Worm (Caenorhabditis elegans) whole organism, young adult: Measurements from ENCODE around the gene sqv-3.
A peak's percentile ranks its signal among the peaks of the same experiment; 100 is the strongest.

Source experiments
- B0035.1 ChIP-seq: sonication (generic microtip); optimal IDR thresholded peaks from 2 replicates; lab custom pipeline; 2016; ENCODE audit warnings: missing genetic modification characterization, mild to moderate bottlenecking, missing compliant biosample characterization, missing genotype, missing genetic modification reagents
- B0261.1 ChIP-seq: sonication (generic microtip); optimal IDR thresholded peaks from 2 replicates; lab custom pipeline; 2016; ENCODE audit warnings: mild to moderate bottlenecking, missing genetic modification characterization, moderate library complexity, missing compliant biosample characterization
- C06A6.2 ChIP-seq: fragments of 200-800 bp; sonication (Bioruptor generic); conservative IDR thresholded peaks from 2 replicates; pipeline ENCODE4 v1.3.6; 2022; ENCODE audit warnings: missing genetic modification characterization, missing compliant biosample characterization
- C17E4.6 ChIP-seq: fragments of 200-800 bp; sonication (Bioruptor generic); IDR thresholded peaks from 2 replicates; pipeline ENCODE4 v1.3.6; 2022; ENCODE audit warnings: missing genetic modification reagents, missing genetic modification characterization, missing compliant biosample characterization
- F37B4.10 ChIP-seq: fragments of 200-800 bp; sonication (Bioruptor generic); IDR thresholded peaks from 2 replicates; pipeline ENCODE4 v1.3.6; 2022; ENCODE audit warnings: missing genetic modification characterization, missing compliant biosample characterization
- F52B5.7 ChIP-seq: sonication (generic microtip); optimal IDR thresholded peaks from 2 replicates; lab custom pipeline; 2016; ENCODE audit warnings: mild to moderate bottlenecking, missing genetic modification characterization, missing compliant biosample characterization
- F57A8.1 ChIP-seq: fragments of 200-800 bp; sonication (Bioruptor generic); optimal IDR thresholded peaks from 2 replicates; lab custom pipeline; 2018; ENCODE audit warnings: mild to moderate bottlenecking, missing genetic modification characterization, moderate library complexity, missing compliant biosample characterization
- K12H6.12 ChIP-seq: fragments of 200-800 bp; sonication (Bioruptor generic); optimal IDR thresholded peaks from 2 replicates; lab custom pipeline; 2018; ENCODE audit warnings: mild to moderate bottlenecking, missing genetic modification characterization, missing compliant biosample characterization
- T26A5.8 ChIP-seq: sonication (generic microtip); optimal IDR thresholded peaks from 2 replicates; lab custom pipeline; 2016; ENCODE audit warnings: missing genetic modification characterization, missing compliant biosample characterization
- ama-1 ChIP-seq, 3 experiments: fragments of 150-350 bp in 1 of 3; sonication (generic microtip) in 2 of 3; optimal IDR thresholded peaks; 2 replicates each; lab custom pipeline; 2014 to 2018; ENCODE audit warnings: missing biosample characterization in 2 of 3, missing genetic modification characterization in 2 of 3, missing genetic modification reagents in 2 of 3
- atf-7 ChIP-seq: sonication (generic microtip); optimal IDR thresholded peaks from 2 replicates; lab custom pipeline; 2017; ENCODE audit warnings: mild to moderate bottlenecking, missing genetic modification characterization, missing compliant biosample characterization
- attf-5 ChIP-seq: fragments of 200-800 bp; sonication (Bioruptor generic); optimal IDR thresholded peaks from 2 replicates; lab custom pipeline; 2018; ENCODE audit warnings: mild to moderate bottlenecking, missing genetic modification characterization, missing compliant biosample characterization
- bed-1 ChIP-seq: fragments of 200-800 bp; sonication (Bioruptor generic); IDR thresholded peaks from 2 replicates; pipeline ENCODE4 v1.3.6; 2022; ENCODE audit warnings: missing genetic modification reagents, missing genetic modification characterization, missing compliant biosample characterization
- ceh-27 ChIP-seq: fragments of 200-800 bp; sonication (Bioruptor generic); optimal IDR thresholded peaks from 2 replicates; lab custom pipeline; 2018; ENCODE audit warnings: mild to moderate bottlenecking, missing genetic modification characterization, moderate library complexity, missing compliant biosample characterization
- ceh-58 ChIP-seq: fragments of 200-800 bp; sonication (Bioruptor generic); IDR thresholded peaks from 2 replicates; pipeline ENCODE4 v1.3.6; 2022; ENCODE audit warnings: missing genetic modification characterization, missing compliant biosample characterization
- ceh-79 ChIP-seq: sonication (generic microtip); optimal IDR thresholded peaks from 2 replicates; lab custom pipeline; 2017; ENCODE audit warnings: mild to moderate bottlenecking, missing genetic modification characterization, missing compliant biosample characterization
- dox-1 ChIP-seq: fragments of 200-800 bp; sonication (Bioruptor generic); IDR thresholded peaks from 2 replicates; pipeline ENCODE4 v1.3.6; 2022; ENCODE audit warnings: missing genetic modification reagents, missing genetic modification characterization, missing compliant biosample characterization
- dpff-1 ChIP-seq: sonication (generic microtip); optimal IDR thresholded peaks from 2 replicates; lab custom pipeline; 2017; ENCODE audit warnings: mild to moderate bottlenecking, missing genetic modification characterization, missing compliant biosample characterization
- egl-18 ChIP-seq: fragments of 200-800 bp; sonication (Bioruptor generic); IDR thresholded peaks from 2 replicates; pipeline ENCODE4 v1.3.6; 2022; ENCODE audit warnings: missing genetic modification reagents, missing genetic modification characterization, missing compliant biosample characterization
- egrh-3 ChIP-seq: fragments of 200-800 bp; sonication (Bioruptor generic); IDR thresholded peaks from 2 replicates; pipeline ENCODE4 v1.3.6; 2022; ENCODE audit warnings: missing genetic modification reagents, missing genetic modification characterization, missing compliant biosample characterization
- ets-4 ChIP-seq: fragments of 200-800 bp; sonication (Bioruptor generic); optimal IDR thresholded peaks from 2 replicates; lab custom pipeline; 2018; ENCODE audit warnings: mild to moderate bottlenecking, missing genetic modification characterization, missing compliant biosample characterization
- him-1 ChIP-seq: sonication (generic microtip); optimal IDR thresholded peaks from 2 replicates; lab custom pipeline; 2016; ENCODE audit warnings: missing genotype, missing genetic modification reagents, missing genetic modification characterization, missing compliant biosample characterization
- hmg-1.2 ChIP-seq: fragments of 200-800 bp; sonication (Bioruptor generic); IDR thresholded peaks from 2 replicates; pipeline ENCODE4 v1.3.6; 2022; ENCODE audit warnings: missing genetic modification reagents, missing genetic modification characterization, missing compliant biosample characterization
- let-607 ChIP-seq, 2 experiments: fragments of 200-800 bp in 1 of 2; sonication (Bioruptor generic) in 1 of 2; sonication (generic microtip) in 1 of 2; optimal IDR thresholded peaks; 2 replicates each; lab custom pipeline; 2016 to 2018; ENCODE audit warnings: mild to moderate bottlenecking in 2 of 2, missing compliant biosample characterization in 2 of 2, missing genetic modification characterization in 2 of 2, moderate library complexity in 2 of 2, missing genotype in 1 of 2
- lin-26 ChIP-seq: fragments of 200-800 bp; sonication (Bioruptor generic); IDR thresholded peaks from 2 replicates; pipeline ENCODE4 v1.3.6; 2022; ENCODE audit warnings: missing genetic modification reagents, missing genetic modification characterization, missing compliant biosample characterization
- lsy-27 ChIP-seq: sonication (generic microtip); optimal IDR thresholded peaks from 2 replicates; lab custom pipeline; 2017; ENCODE audit warnings: missing genetic modification characterization, mild to moderate bottlenecking, missing compliant biosample characterization, antibody characterized with exemption, missing genotype, borderline replicate concordance; ENCODE audit not compliant: insufficient read depth
- madf-10 ChIP-seq: sonication (generic microtip); optimal IDR thresholded peaks from 2 replicates; lab custom pipeline; 2016; ENCODE audit warnings: mild to moderate bottlenecking, missing genetic modification characterization, missing compliant biosample characterization
- mel-28 ChIP-seq: sonication (generic microtip); optimal IDR thresholded peaks from 2 replicates; lab custom pipeline; 2016; ENCODE audit warnings: borderline replicate concordance, mild to moderate bottlenecking, missing genetic modification characterization, missing compliant biosample characterization
- mxl-1 ChIP-seq: sonication (generic microtip); optimal IDR thresholded peaks from 2 replicates; lab custom pipeline; 2016; ENCODE audit warnings: missing genetic modification characterization, missing compliant biosample characterization
- nfya-2 ChIP-seq: fragments of 200-800 bp; sonication (Bioruptor generic); IDR thresholded peaks from 2 replicates; pipeline ENCODE4 v1.3.6; 2022; ENCODE audit warnings: missing genetic modification reagents, missing genetic modification characterization, missing compliant biosample characterization
- nhr-27 ChIP-seq: fragments of 200-800 bp; sonication (Bioruptor generic); optimal IDR thresholded peaks from 2 replicates; lab custom pipeline; 2018; ENCODE audit warnings: mild to moderate bottlenecking, missing genetic modification characterization, moderate library complexity, missing compliant biosample characterization
- nhr-90 ChIP-seq: sonication (generic microtip); optimal IDR thresholded peaks from 2 replicates; lab custom pipeline; 2016; ENCODE audit warnings: missing genotype, mild to moderate bottlenecking, missing genetic modification characterization, missing compliant biosample characterization
- pbrm-1 ChIP-seq: fragments of 200-800 bp; sonication (Bioruptor generic); IDR thresholded peaks from 2 replicates; pipeline ENCODE4 v1.3.6; 2022; ENCODE audit warnings: missing genetic modification reagents, missing genetic modification characterization, missing compliant biosample characterization
- rec-8 ChIP-seq, 2 experiments: sonication (generic microtip); optimal IDR thresholded peaks; 2 replicates each; lab custom pipeline; 2016; ENCODE audit warnings: mild to moderate bottlenecking in 2 of 2, missing genetic modification characterization in 2 of 2, missing genetic modification reagents in 2 of 2, missing genotype in 2 of 2, missing biosample characterization in 1 of 2, missing compliant biosample characterization in 1 of 2, moderate library complexity in 1 of 2
- rpc-1 ChIP-seq, 2 experiments: fragments of 150-350 bp in 1 of 2; sonication (generic microtip) in 1 of 2; optimal IDR thresholded peaks; 2 replicates each; lab custom pipeline; 2014 to 2018; ENCODE audit warnings: missing biosample characterization in 1 of 2, missing genetic modification characterization in 1 of 2, missing genetic modification reagents in 1 of 2, missing genotype in 1 of 2
- sdz-38 ChIP-seq: sonication (generic microtip); optimal IDR thresholded peaks from 2 replicates; lab custom pipeline; 2016; ENCODE audit warnings: missing genotype, missing genetic modification characterization, missing compliant biosample characterization
- snpc-1.1 ChIP-seq: sonication (generic microtip); optimal IDR thresholded peaks from 2 replicates; lab custom pipeline; 2017; ENCODE audit warnings: missing genetic modification characterization, mild to moderate bottlenecking, missing compliant biosample characterization, antibody characterized with exemption, moderate library complexity, missing genotype, missing genetic modification reagents; ENCODE audit not compliant: insufficient read depth
- sptf-2 ChIP-seq: fragments of 200-800 bp; sonication (Bioruptor generic); optimal IDR thresholded peaks from 2 replicates; lab custom pipeline; 2018; ENCODE audit warnings: mild to moderate bottlenecking, missing genetic modification characterization, missing compliant biosample characterization
- unc-130 ChIP-seq: sonication (generic microtip); optimal IDR thresholded peaks from 2 replicates; lab custom pipeline; 2016; ENCODE audit warnings: missing genetic modification reagents, missing genetic modification characterization, missing compliant biosample characterization
- ztf-22 ChIP-seq: fragments of 200-800 bp; sonication (Bioruptor generic); optimal IDR thresholded peaks from 2 replicates; lab custom pipeline; 2018; ENCODE audit warnings: mild to moderate bottlenecking, missing genetic modification characterization, moderate library complexity, missing compliant biosample characterization

The sqv-3 gene

DNA sequence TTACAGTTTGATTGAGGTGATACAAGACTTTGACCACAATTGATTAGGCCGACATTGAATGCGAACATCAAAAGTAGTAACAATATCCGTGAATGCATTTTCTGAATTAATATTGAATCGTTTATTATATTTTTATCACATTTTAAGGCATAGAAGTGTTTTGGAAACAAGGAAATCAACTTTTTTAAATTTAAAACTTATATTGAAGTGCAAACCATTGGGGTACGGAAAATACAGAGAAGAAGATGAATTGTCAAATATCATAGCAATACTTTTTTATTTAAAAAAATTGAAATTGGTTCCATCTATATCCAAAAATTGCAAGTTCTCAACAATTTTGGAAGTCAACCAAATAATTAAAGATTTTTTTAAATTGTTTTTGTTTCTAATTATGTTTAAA, 36.9 kb downstream of the sqv-3 start, which contains the start of gene T05G5.1 (continued):
- TF ChIP-seq attf-5 (no peak), mel-28 (tag; lab: Kevin White, UChicago) (no peak), rec-8 (tag; optimal IDR thresholded peaks at IDR 0.05; lab: Kevin White, UChicago) (no peak), F52B5.7 (tag; lab: Kevin White, UChicago) (no peak)

DNA sequence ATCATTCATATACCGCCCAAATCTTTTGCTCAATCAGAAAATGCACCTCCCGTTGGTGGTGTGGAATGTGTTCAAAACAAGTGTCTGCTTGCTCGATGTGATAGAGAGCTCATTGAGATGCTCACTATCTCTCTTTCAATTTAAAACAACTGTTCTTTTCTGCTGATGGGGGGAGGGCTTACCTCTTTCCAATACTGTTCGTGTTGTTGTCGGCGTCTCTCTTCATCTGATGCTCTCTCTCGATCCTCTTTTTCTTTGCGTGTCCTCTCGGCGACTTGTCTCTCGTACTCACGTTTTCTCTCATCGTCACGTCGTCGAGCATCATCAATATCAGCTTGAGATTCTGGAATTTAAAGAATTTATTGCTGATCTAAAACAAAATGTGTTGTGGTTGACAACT, 38.2 kb downstream of the sqv-3 start:
- TF ChIP-seq K12H6.12 (no peak), let-607 (tag; optimal IDR thresholded peaks at IDR 0.05; lab: Kevin White, UChicago) (no peak), hmg-1.2 (GFP tag; lab: Robert Waterston, UW) (peak; percentile 57; the same call in 1 of the 2 replicates)

ce11 chrIII:9740663-9741062, 39.5 kb downstream of the sqv-3 start:
- TF ChIP-seq hmg-1.2 (GFP tag; lab: Robert Waterston, UW) (peak; percentile 42; the same call in 1 of the 2 replicates), egl-18 (no peak), bed-1 (GFP tag; lab: Robert Waterston, UW) (no peak), F57A8.1 (GFP tag; lab: Kevin White, UChicago) (no peak), rpc-1 (optimal IDR thresholded peaks at IDR 0.05; lab: Kevin White, UChicago) (no peak), rpc-1 (tag; optimal IDR thresholded peaks at IDR 0.05; lab: Kevin White, UChicago) (no peak), madf-10 (tag; lab: Kevin White, UChicago) (no peak)

DNA sequence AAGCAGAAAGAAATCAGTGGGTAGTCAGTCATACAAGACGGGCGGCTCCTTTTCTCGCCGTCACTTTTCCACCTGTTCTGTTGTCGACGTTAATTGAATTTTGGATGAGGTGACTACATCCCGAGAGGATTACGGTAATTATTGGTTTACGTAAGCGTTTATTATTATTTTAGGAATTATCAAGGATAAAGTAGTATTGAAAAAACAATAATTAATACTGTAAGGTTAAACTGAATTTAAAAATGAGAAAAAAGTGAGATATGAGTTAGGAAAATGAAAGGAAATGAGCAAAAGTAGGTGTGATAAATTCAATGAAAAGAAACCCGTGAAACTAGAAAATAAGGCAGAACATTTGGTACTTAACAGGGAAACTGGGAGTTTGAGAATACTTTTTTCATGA, 41.2 kb downstream of the sqv-3 start, which contains the start of gene hlh-4:
hlh-4 (minus strand) TSS at position 101 of the 400 bp plus-strand sequence.
- no peak for TF ChIP-seq ztf-22 (GFP tag; lab: Kevin White, UChicago)
- no peak for TF ChIP-seq ceh-79 (tag; lab: Kevin White, UChicago)
- TF ChIP-seq nhr-27 (tag; lab: Kevin White, UChicago), result no peak
- TF ChIP-seq sptf-2 (GFP tag; lab: Kevin White, UChicago), result no peak
- TF ChIP-seq B0261.1 (tag; lab: Kevin White, UChicago), result no peak
- TF ChIP-seq sdz-38 (tag; lab: Kevin White, UChicago), result no peak
- no peak for TF ChIP-seq madf-10 (tag; lab: Kevin White, UChicago)
- no peak for TF ChIP-seq lin-26 (GFP tag; lab: Robert Waterston, UW)
- no peak for TF ChIP-seq B0035.1 (tag; lab: Kevin White, UChicago)
- no peak for TF ChIP-seq C06A6.2 (GFP tag; lab: Robert Waterston, UW)
- no peak for TF ChIP-seq egrh-3 (GFP tag; lab: Robert Waterston, UW)
- TF ChIP-seq snpc-1.1, result no peak
- no peak for TF ChIP-seq mxl-1 (tag; lab: Kevin White, UChicago)

- no peak for TF ChIP-seq ets-4 (GFP tag; lab: Kevin White, UChicago)
- TF ChIP-seq him-1 (tag; lab: Kevin White, UChicago), result no peak
- TF ChIP-seq pbrm-1, result no peak
- no peak for TF ChIP-seq unc-130 (GFP tag; lab: Kevin White, UChicago)
- no peak for TF ChIP-seq K12H6.12
- TF ChIP-seq ceh-58 (GFP tag; lab: Robert Waterston, UW), result no peak
Observed at ce11 chrIII:9735857-9736256, 44.3 kb downstream of the sqv-3 start, which contains the start of gene dao-6. TSS of gene dao-6 (minus strand) at chrIII:9736201.

ce11 chrIII:9734030-9734429, 46.1 kb downstream of the sqv-3 start:
- TF ChIP-seq nfya-2 (GFP tag; lab: Robert Waterston, UW) (no peak), T26A5.8 (tag; lab: Kevin White, UChicago) (no peak), ceh-27 (GFP tag; lab: Kevin White, UChicago) (no peak), atf-7 (tag; lab: Kevin White, UChicago) (no peak), mel-28 (tag; lab: Kevin White, UChicago) (no peak), nhr-90 (tag; lab: Kevin White, UChicago) (no peak), F37B4.10 (no peak), ama-1 (optimal IDR thresholded peaks at IDR 0.05; lab: Kevin White, UChicago) (no peak), ama-1 (GFP tag; optimal IDR thresholded peaks at IDR 0.05; lab: Kevin White, UChicago) (no peak), lsy-27 (no peak), dpff-1 (tag; lab: Kevin White, UChicago) (no peak), dox-1 (GFP tag; lab: Robert Waterston, UW) (no peak), C17E4.6 (GFP tag; lab: Robert Waterston, UW) (no peak)
